Fruit fly (Drosophila melanogaster) whole organism, embryonic: ENCODE measurements around the gene CG32182.

Experiments used
- ATbp ChIP-seq: fragments of 200-800 bp; sonication (Bioruptor generic); optimal IDR thresholded peaks from 2 replicates; lab custom pipeline; 2017; ENCODE audit warnings: missing biosample characterization, mild to moderate bottlenecking, missing genetic modification characterization, missing genetic modification reagents
- CG10654 ChIP-seq: fragments of 200-800 bp; sonication (Bioruptor generic); optimal IDR thresholded peaks from 2 replicates; lab custom pipeline; 2016; ENCODE audit warnings: missing biosample characterization, missing genetic modification characterization
- CG11085 ChIP-seq: fragments of 200-800 bp; sonication (Bioruptor generic); IDR thresholded peaks from 2 replicates; pipeline ENCODE4 v1.3.6; 2022; ENCODE audit warnings: missing biosample characterization, missing genetic modification characterization
- CG11456 ChIP-seq: fragments of 200-800 bp; sonication (Bioruptor generic); IDR thresholded peaks from 3 replicates; pipeline ENCODE4 v1.3.6; 2022; ENCODE audit warnings: missing biosample characterization, missing genetic modification characterization
- CG13775 ChIP-seq: fragments of 200-800 bp; sonication (Bioruptor generic); optimal IDR thresholded peaks from 3 replicates; lab custom pipeline; 2017; ENCODE audit warnings: missing biosample characterization, mild to moderate bottlenecking, missing genetic modification characterization
- CG13894 ChIP-seq: fragments of 200-800 bp; sonication (Bioruptor generic); optimal IDR thresholded peaks from 3 replicates; lab custom pipeline; 2018; ENCODE audit warnings: missing biosample characterization, mild to moderate bottlenecking, missing genetic modification characterization, moderate library complexity
- CG14050 ChIP-seq: fragments of 200-800 bp; sonication (Bioruptor generic); IDR thresholded peaks from 3 replicates; pipeline ENCODE4 v1.3.6; 2022; ENCODE audit warnings: missing biosample characterization, missing genetic modification characterization
- CG14965 ChIP-seq: fragments of 200-800 bp; sonication (Bioruptor generic); optimal IDR thresholded peaks from 2 replicates; lab custom pipeline; 2016; ENCODE audit warnings: missing biosample characterization, missing genetic modification characterization, borderline replicate concordance
- CG15514 ChIP-seq: fragments of 200-800 bp; sonication (Bioruptor generic); optimal IDR thresholded peaks from 3 replicates; lab custom pipeline; 2017; ENCODE audit warnings: missing biosample characterization, missing genetic modification characterization, mild to moderate bottlenecking, moderate library complexity, missing genetic modification reagents
- CG16813 ChIP-seq: fragments of 200-800 bp; sonication (Bioruptor generic); IDR thresholded peaks from 3 replicates; pipeline ENCODE4 v1.3.6; 2022; ENCODE audit warnings: missing biosample characterization, missing genetic modification characterization; ENCODE audit not compliant: partially characterized antibody
- CG17912 ChIP-seq: fragments of 200-800 bp; sonication (Bioruptor generic); optimal IDR thresholded peaks from 2 replicates; lab custom pipeline; 2018; ENCODE audit warnings: missing biosample characterization, mild to moderate bottlenecking, missing genetic modification characterization
- CG2116 ChIP-seq: fragments of 200-800 bp; sonication (Bioruptor generic); optimal IDR thresholded peaks from 3 replicates; lab custom pipeline; 2018; ENCODE audit warnings: missing biosample characterization, mild to moderate bottlenecking, missing genetic modification characterization
- CG32767 ChIP-seq: fragments of 200-800 bp; sonication (Bioruptor generic); IDR thresholded peaks from 2 replicates; pipeline ENCODE4 v1.3.6; 2022; ENCODE audit warnings: missing biosample characterization, missing genetic modification characterization
- CG3847 ChIP-seq: fragments of 200-800 bp; sonication (Bioruptor generic); IDR thresholded peaks from 2 replicates; pipeline ENCODE4 v1.3.6; 2022; ENCODE audit warnings: missing biosample characterization, missing genetic modification characterization
- CG5953 ChIP-seq: fragments of 200-800 bp; sonication (Bioruptor generic); IDR thresholded peaks from 2 replicates; pipeline ENCODE4 v1.3.6; 2022; ENCODE audit warnings: missing biosample characterization, missing genetic modification characterization
- CG6272 ChIP-seq: fragments of 200-800 bp; sonication (Bioruptor generic); IDR thresholded peaks from 2 replicates; pipeline ENCODE4 v1.3.6; 2022; ENCODE audit warnings: missing biosample characterization, missing genetic modification characterization
- CG6683 ChIP-seq: fragments of 200-800 bp; sonication (Bioruptor generic); optimal IDR thresholded peaks from 2 replicates; lab custom pipeline; 2017; ENCODE audit warnings: missing biosample characterization, mild to moderate bottlenecking, missing genetic modification characterization, missing genetic modification reagents
- CG7357 ChIP-seq: fragments of 200-800 bp; sonication (Bioruptor generic); IDR thresholded peaks from 3 replicates; pipeline ENCODE4 v1.3.6; 2022; ENCODE audit warnings: missing biosample characterization, missing genetic modification characterization
- Dip2 ChIP-seq: fragments of 200-800 bp; sonication (Bioruptor generic); IDR thresholded peaks from 2 replicates; pipeline ENCODE4 v1.3.6; 2022; ENCODE audit warnings: missing biosample characterization, missing genetic modification characterization
- Ets65A ChIP-seq: fragments of 200-800 bp; sonication (Bioruptor generic); peaks from one replicate; lab custom pipeline; 2016; ENCODE audit warnings: missing biosample characterization, missing genetic modification characterization
- Hr51 ChIP-seq, 2 experiments: fragments of 200-800 bp; sonication (Bioruptor generic); optimal IDR thresholded peaks; 2 replicates in 1 of 2; 3 replicates in 1 of 2; lab custom pipeline; 2016 to 2018; ENCODE audit warnings: missing biosample characterization in 2 of 2, missing genetic modification characterization in 2 of 2, mild to moderate bottlenecking in 1 of 2, moderate library complexity in 1 of 2
- MBD-R2 ChIP-seq: fragments of 200-800 bp; sonication (Bioruptor generic); IDR thresholded peaks from 2 replicates; pipeline ENCODE4 v1.3.6; 2022; ENCODE audit warnings: missing biosample characterization, missing genetic modification characterization
- Med ChIP-seq: fragments of 200-800 bp; sonication (Bioruptor generic); peaks from one replicate; lab custom pipeline; 2016; ENCODE audit warnings: missing biosample characterization, missing genetic modification characterization, mild to moderate bottlenecking, inconsistent platforms, moderate library complexity
- Myb ChIP-seq: fragments of 200-800 bp; sonication (Bioruptor generic); optimal IDR thresholded peaks from 2 replicates; lab custom pipeline; 2016; ENCODE audit warnings: missing biosample characterization, missing genetic modification characterization
- Poxn ChIP-seq: fragments of 200-800 bp; sonication (Bioruptor generic); IDR thresholded peaks from 2 replicates; pipeline ENCODE4 v1.3.6; 2022; ENCODE audit warnings: missing biosample characterization, missing genetic modification characterization
- Ptx1 ChIP-seq: fragments of 200-800 bp; sonication (Bioruptor generic); IDR thresholded peaks from 2 replicates; pipeline ENCODE4 v1.3.6; 2022; ENCODE audit warnings: missing biosample characterization, missing genetic modification characterization
- Trl ChIP-seq, 3 experiments: fragments of >200 bp in 2 of 3; fragments of 200-800 bp in 1 of 3; sonication (Bioruptor generic) in 1 of 3; optimal IDR thresholded peaks; 2 replicates in 1 of 3; 3 replicates in 2 of 3; lab custom pipeline; 2016 to 2017; ENCODE audit warnings: missing biosample characterization in 1 of 3, missing genetic modification characterization in 1 of 3
- Vsx1 ChIP-seq: fragments of 200-800 bp; sonication (Bioruptor generic); optimal IDR thresholded peaks from 2 replicates; lab custom pipeline; 2017; ENCODE audit warnings: missing biosample characterization, mild to moderate bottlenecking, missing genetic modification characterization, missing genetic modification reagents
- dan ChIP-seq: fragments of 200-800 bp; sonication (Bioruptor generic); IDR thresholded peaks from 2 replicates; pipeline ENCODE4 v1.3.6; 2022; ENCODE audit warnings: missing biosample characterization, missing genetic modification characterization
- disco-r ChIP-seq: fragments of 200-800 bp; sonication (Bioruptor generic); optimal IDR thresholded peaks from 2 replicates; lab custom pipeline; 2016; ENCODE audit warnings: missing biosample characterization, missing genetic modification characterization
- dm ChIP-seq: fragments of 200-800 bp; sonication (Bioruptor generic); optimal IDR thresholded peaks from 3 replicates; lab custom pipeline; 2016; ENCODE audit warnings: missing biosample characterization, missing genetic modification characterization
- dmrt11E ChIP-seq: fragments of 200-800 bp; sonication (Bioruptor generic); optimal IDR thresholded peaks from 3 replicates; lab custom pipeline; 2018; ENCODE audit warnings: missing biosample characterization, mild to moderate bottlenecking, missing genetic modification characterization, moderate library complexity
- fd96Cb ChIP-seq: fragments of 200-800 bp; sonication (Bioruptor generic); optimal IDR thresholded peaks from 2 replicates; lab custom pipeline; 2018; ENCODE audit warnings: missing biosample characterization, mild to moderate bottlenecking, missing genetic modification characterization, moderate library complexity
- ftz-f1 ChIP-seq: fragments of 200-800 bp; sonication (Bioruptor generic); optimal IDR thresholded peaks from 2 replicates; lab custom pipeline; 2016; ENCODE audit warnings: missing biosample characterization, missing genetic modification characterization
- hkb ChIP-seq, 2 experiments: fragments of 200-800 bp in 1 of 2; fragments of >200 bp in 1 of 2; sonication (Bioruptor generic) in 1 of 2; IDR thresholded peaks in 1 of 2; optimal IDR thresholded peaks in 1 of 2; 2 replicates each; pipeline versions ENCODE4 v1.3.6 to Lab custom; 2017 to 2022; ENCODE audit warnings: missing biosample characterization in 1 of 2, missing genetic modification characterization in 1 of 2
- inv ChIP-seq: fragments of 200-800 bp; sonication (Bioruptor generic); IDR thresholded peaks from 2 replicates; pipeline ENCODE4 v1.3.6; 2022; ENCODE audit warnings: missing biosample characterization, missing genetic modification characterization; ENCODE audit not compliant: partially characterized antibody
- lab ChIP-seq: fragments of 200-800 bp; sonication (Bioruptor generic); optimal IDR thresholded peaks from 3 replicates; lab custom pipeline; 2017; ENCODE audit warnings: missing biosample characterization, missing genetic modification characterization, mild to moderate bottlenecking, moderate library complexity, missing genetic modification reagents
- mirr ChIP-seq: fragments of 200-800 bp; sonication (Bioruptor generic); optimal IDR thresholded peaks from 3 replicates; lab custom pipeline; 2018; ENCODE audit warnings: missing biosample characterization, mild to moderate bottlenecking, missing genetic modification characterization
- nerfin-2 ChIP-seq: fragments of 200-800 bp; sonication (Bioruptor generic); IDR thresholded peaks from 2 replicates; pipeline ENCODE4 v1.3.6; 2022; ENCODE audit warnings: missing biosample characterization, missing genetic modification characterization; ENCODE audit not compliant: partially characterized antibody
- nom ChIP-seq: fragments of 200-800 bp; sonication (Bioruptor generic); optimal IDR thresholded peaks from 2 replicates; lab custom pipeline; 2017; ENCODE audit warnings: missing biosample characterization, missing genetic modification characterization, mild to moderate bottlenecking, moderate library complexity, missing genetic modification reagents
- org-1 ChIP-seq: fragments of 200-800 bp; sonication (Bioruptor generic); optimal IDR thresholded peaks from 2 replicates; lab custom pipeline; 2017; ENCODE audit warnings: missing biosample characterization, missing genetic modification characterization
- pb ChIP-seq: fragments of 200-800 bp; sonication (Bioruptor generic); optimal IDR thresholded peaks from 3 replicates; lab custom pipeline; 2016; ENCODE audit warnings: missing biosample characterization, missing genetic modification characterization
- run ChIP-seq: fragments of 200-800 bp; sonication (Bioruptor generic); optimal IDR thresholded peaks from 3 replicates; lab custom pipeline; 2018; ENCODE audit warnings: missing biosample characterization, mild to moderate bottlenecking, missing genetic modification characterization
- sd ChIP-seq: fragments of 200-800 bp; sonication (Bioruptor generic); optimal IDR thresholded peaks from 3 replicates; lab custom pipeline; 2018; ENCODE audit warnings: missing biosample characterization, mild to moderate bottlenecking, missing genetic modification characterization, moderate library complexity
- sima ChIP-seq: fragments of 200-800 bp; sonication (Bioruptor generic); optimal IDR thresholded peaks from 2 replicates; lab custom pipeline; 2016; ENCODE audit warnings: missing biosample characterization, missing genetic modification characterization
- so ChIP-seq: fragments of 200-800 bp; sonication (Bioruptor generic); IDR thresholded peaks from 3 replicates; pipeline ENCODE4 v1.3.6; 2022; ENCODE audit warnings: missing biosample characterization, missing genetic modification characterization
- stwl ChIP-seq: fragments of 200-800 bp; sonication (Bioruptor generic); optimal IDR thresholded peaks from 3 replicates; lab custom pipeline; 2018; ENCODE audit warnings: missing biosample characterization, mild to moderate bottlenecking, missing genetic modification characterization, moderate library complexity

CG32182 gene

dm6 chr3L:17757156-17758083 is 492 bp upstream of the CG32182 start (continued):
- TF ChIP-seq Myb (GFP tag; lab: Kevin White, UChicago) (no peak), nerfin-2 (GFP tag; lab: Robert Waterston, UW) (no peak), fd96Cb (tag; lab: Kevin White, UChicago) (peak; percentile 86), CG10654 (GFP tag; lab: Kevin White, UChicago) (peak; percentile 54), disco-r (peak; percentile 38), ATbp (GFP tag; lab: Kevin White, UChicago) (peak; percentile 62), lab (peak; percentile 68), Hr51 (GFP tag; optimal IDR thresholded peaks at IDR 0.05; lab: Kevin White, UChicago) (peak; percentile 22 to 76), pb (peak; percentile 6), nom (GFP tag; lab: Kevin White, UChicago) (no peak), MBD-R2 (GFP tag; lab: Robert Waterston, UW) (no peak), org-1 (GFP tag; lab: Kevin White, UChicago) (peak; percentile 74), CG14965 (GFP tag; lab: Kevin White, UChicago) (no peak), Ets65A (peak; percentile 75), inv (no peak), mirr (GFP tag; lab: Kevin White, UChicago) (no peak), sd (tag; lab: Kevin White, UChicago) (no peak), dmrt11E (tag; lab: Kevin White, UChicago) (peak; percentile 95), CG5953 (no peak), dan (GFP tag; lab: Robert Waterston, UW) (peak; percentile 73), CG13894 (tag; lab: Kevin White, UChicago) (no peak), CG6272 (GFP tag; lab: Robert Waterston, UW) (no peak), CG14050 (GFP tag; lab: Robert Waterston, UW) (peak; percentile 37; the same call in 1 of the 3 replicates), Dip2 (GFP tag; lab: Robert Waterston, UW) (no peak), CG17912 (GFP tag; lab: Kevin White, UChicago) (no peak), CG3847 (GFP tag; lab: Robert Waterston, UW) (no peak), CG32767 (GFP tag; lab: Robert Waterston, UW) (peak; percentile 58; the same call in 1 of the 2 replicates), run (tag; lab: Kevin White, UChicago) (peak; percentile 67), CG16813 (GFP tag; lab: Robert Waterston, UW) (0 out of 3 replicates have a peak, but pooled peaks have one; percentile 28), Med (GFP tag; lab: Kevin White, UChicago) (peak; percentile 75), CG15514 (GFP tag; lab: Kevin White, UChicago) (peak; percentile 7), CG7357 (GFP tag; lab: Robert Waterston, UW) (peak; percentile 59; the same call in 1 of the 3 replicates), Poxn (GFP tag; lab: Robert Waterston, UW) (no peak), hkb (optimal IDR thresholded peaks at IDR 0.05; lab: Kevin White, UChicago) (no peak), hkb (GFP tag; IDR thresholded peaks at IDR 0.05; lab: Robert Waterston, UW) (peak; percentile 80), CG11085 (GFP tag; lab: Robert Waterston, UW) (no peak), CG11456 (GFP tag; lab: Robert Waterston, UW) (no peak), sima (no peak), CG2116 (GFP tag; lab: Kevin White, UChicago) (peak; percentile 52), stwl (tag; lab: Kevin White, UChicago) (peak; percentile 21), so (peak; percentile 40; the same call in 2 of the 3 replicates), ftz-f1 (GFP tag; lab: Kevin White, UChicago) (no peak), dm (GFP tag; lab: Kevin White, UChicago) (peak; percentile 60), Vsx1 (GFP tag; lab: Kevin White, UChicago) (peak; percentile 63), CG6683 (GFP tag; lab: Kevin White, UChicago) (no peak), CG13775 (GFP tag; lab: Kevin White, UChicago) (peak; percentile 86), Trl (optimal IDR thresholded peaks at IDR 0.05; lab: Kevin White, UChicago) (peak in 1 of 2 experiments; percentile 63), Trl (GFP tag; optimal IDR thresholded peaks at IDR 0.05; lab: Kevin White, UChicago) (peak; percentile 56), Ptx1 (GFP tag; lab: Robert Waterston, UW) (peak; percentile 63)
